In the genomic region with DNA sequence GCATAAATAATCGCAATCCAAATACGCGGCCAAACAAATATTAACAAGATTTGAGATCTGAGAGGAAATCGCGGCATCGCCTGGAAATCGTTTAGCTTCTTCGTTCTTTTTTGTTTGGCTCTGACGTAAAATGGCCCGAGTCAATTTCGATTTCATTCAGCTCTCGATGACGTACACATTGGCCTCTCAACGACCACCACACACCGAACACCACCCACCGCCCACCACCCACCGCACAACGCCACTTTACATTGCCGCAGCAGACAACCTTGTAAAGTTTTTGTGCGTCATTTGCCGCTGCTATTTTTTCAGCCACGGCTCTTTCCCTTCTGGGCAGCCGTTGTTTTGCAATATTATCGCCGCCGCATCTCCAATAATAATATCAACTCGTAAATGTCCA, we compare ENCODE assay signal across 1 fruit fly cellular context.
TF ChIP-seq lines count a peak whose summit lies in the region.

No protein-coding gene starts in this region.

TF ChIP-seq in whole organism, embryonic, 481 proteins besides CTCF, POLR2A, EP300 and RAD21 (continued from another document):
- no peak for TF ChIP-seq al (GFP tag; IDR thresholded peaks at IDR 0.05; lab: Robert Waterston, UW)
- peak; percentile 38; the same call in 1 of the 2 replicates for TF ChIP-seq sob (GFP tag; IDR thresholded peaks at IDR 0.05; lab: Robert Waterston, UW)
- no peak for TF ChIP-seq CG7357 (GFP tag; IDR thresholded peaks at IDR 0.05; lab: Robert Waterston, UW)
- peak; percentile 59 for TF ChIP-seq CG12769 (tag; optimal IDR thresholded peaks at IDR 0.05; lab: Kevin White, UChicago)
- no peak for TF ChIP-seq CG4854 (GFP tag; optimal IDR thresholded peaks at IDR 0.05; lab: Kevin White, UChicago)
- TF ChIP-seq sisA (GFP tag; IDR thresholded peaks at IDR 0.05; lab: Robert Waterston, UW), result no peak
- no peak for TF ChIP-seq CG34422 (GFP tag; IDR thresholded peaks at IDR 0.05; lab: Robert Waterston, UW)
- no peak for TF ChIP-seq CG7556 (GFP tag; optimal IDR thresholded peaks at IDR 0.05; lab: Kevin White, UChicago)
- no peak for TF ChIP-seq CG4328 (GFP tag; optimal IDR thresholded peaks at IDR 0.05; lab: Kevin White, UChicago)
- TF ChIP-seq caup (GFP tag; optimal IDR thresholded peaks at IDR 0.05; lab: Kevin White, UChicago; ENCODE audit: severe bottlenecking), result no peak
- TF ChIP-seq CG34376 (GFP tag; optimal IDR thresholded peaks at IDR 0.05; lab: Kevin White, UChicago), result peak; percentile 16
- TF ChIP-seq Elba2 (GFP tag; optimal IDR thresholded peaks at IDR 0.05; lab: Kevin White, UChicago), result no peak
- peak; percentile 73 for TF ChIP-seq crol (GFP tag; IDR thresholded peaks at IDR 0.05; lab: Robert Waterston, UW)
- no peak for TF ChIP-seq CG17612 (GFP tag; IDR thresholded peaks at IDR 0.05; lab: Robert Waterston, UW)
- TF ChIP-seq CG9215 (GFP tag; IDR thresholded peaks at IDR 0.05; lab: Robert Waterston, UW), result no peak
- TF ChIP-seq mirr (GFP tag; optimal IDR thresholded peaks at IDR 0.05; lab: Kevin White, UChicago), result peak; percentile 27
- no peak for TF ChIP-seq trh (GFP tag; optimal IDR thresholded peaks at IDR 0.05; lab: Kevin White, UChicago)
- no peak for TF ChIP-seq pfk (GFP tag; optimal IDR thresholded peaks at IDR 0.05; lab: Kevin White, UChicago)
- TF ChIP-seq sr (GFP tag; IDR thresholded peaks at IDR 0.05; lab: Robert Waterston, UW), result peak; percentile 58
- no peak for TF ChIP-seq CG1603 (tag; optimal IDR thresholded peaks at IDR 0.05; lab: Kevin White, UChicago)
- no peak for TF ChIP-seq Lhr (GFP tag; optimal IDR thresholded peaks at IDR 0.05; lab: Kevin White, UChicago)
- no peak for TF ChIP-seq CG4424 (GFP tag; optimal IDR thresholded peaks at IDR 0.05; lab: Kevin White, UChicago)
- 0 out of 2 replicates have a peak, but pooled peaks have one; percentile 11 for TF ChIP-seq CG32767 (GFP tag; IDR thresholded peaks at IDR 0.05; lab: Robert Waterston, UW)
- TF ChIP-seq Med (GFP tag; lab: Kevin White, UChicago), result peak; percentile 49
- no peak for TF ChIP-seq Hr78 (GFP tag; optimal IDR thresholded peaks at IDR 0.05; lab: Kevin White, UChicago)
- peak; percentile 32; the same call in 1 of the 2 replicates for TF ChIP-seq CG32532 (GFP tag; IDR thresholded peaks at IDR 0.05; lab: Robert Waterston, UW)
- no peak for TF ChIP-seq wdn (GFP tag; IDR thresholded peaks at IDR 0.05; lab: Robert Waterston, UW)
- TF ChIP-seq Deaf1 (tag; optimal IDR thresholded peaks at IDR 0.05; lab: Kevin White, UChicago), result peak; percentile 11
- TF ChIP-seq Pdp1 (GFP tag; optimal IDR thresholded peaks at IDR 0.05; lab: Kevin White, UChicago), result peak in 1 of 2 experiments; percentile 45
- TF ChIP-seq chif (GFP tag; optimal IDR thresholded peaks at IDR 0.05; lab: Kevin White, UChicago), result no peak
